Fruit fly (Drosophila melanogaster): Measurements from ENCODE around the gene yellow-e2.

DNA sequence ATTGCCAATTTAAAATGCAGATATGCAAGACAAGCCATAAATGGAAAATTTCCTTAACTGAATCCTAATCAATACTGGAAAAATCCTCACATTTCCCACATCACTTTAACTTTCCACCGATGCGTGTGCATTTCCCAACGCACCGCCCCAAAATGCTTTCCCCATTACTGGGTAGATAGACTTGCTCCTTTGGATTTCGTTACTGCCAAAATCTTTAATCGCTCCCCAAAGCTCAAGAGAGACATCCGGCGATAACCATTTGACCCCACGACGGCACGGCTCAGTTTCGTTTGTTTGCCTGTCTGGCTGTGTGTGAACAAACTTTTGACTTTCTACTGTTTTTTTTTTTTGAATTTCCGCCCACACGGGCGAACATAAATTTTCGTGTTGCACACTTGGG lies 16.3 kb downstream of the yellow-e2 start:
- no peak for TF ChIP-seq CG8478 (optimal IDR thresholded peaks at IDR 0.05)
- TF ChIP-seq psq (optimal IDR thresholded peaks at IDR 0.05) = no peak
- TF ChIP-seq Dll (optimal IDR thresholded peaks at IDR 0.05) = no peak
- no peak for TF ChIP-seq EcR (GFP tag; optimal IDR thresholded peaks at IDR 0.05)
